Worm (Caenorhabditis elegans) whole organism, L4/young adult: ENCODE results near the gene tat-4.

Experiments
- W03F9.2 ChIP-seq: fragments of 150-350 bp; optimal IDR thresholded peaks from 2 replicates; lab custom pipeline; 2014; ENCODE audit warnings: missing biosample characterization, missing genetic modification characterization
- dao-5 ChIP-seq: sonication (generic microtip); optimal IDR thresholded peaks from 2 replicates; lab custom pipeline; 2016; ENCODE audit warnings: missing genotype, missing genetic modification characterization, moderate library complexity, missing compliant biosample characterization
- him-1 ChIP-seq: sonication (generic microtip); optimal IDR thresholded peaks from 2 replicates; lab custom pipeline; 2016; ENCODE audit warnings: missing genotype, missing genetic modification reagents, missing genetic modification characterization, missing compliant biosample characterization

- no peak for TF ChIP-seq W03F9.2 (tag; lab: Kevin White, UChicago)
- TF ChIP-seq dao-5 (tag; lab: Kevin White, UChicago) = no peak
- no peak for TF ChIP-seq him-1
Measured at ce11 chrII:6230116-6230515, 14.0 kb downstream of the tat-4 start.
